Worm (Caenorhabditis elegans): ENCODE results near the gene C17H12.3.

- no peak for TF ChIP-seq lin-39 (tag; optimal IDR thresholded peaks at IDR 0.05)
- no peak for TF ChIP-seq egl-27 (tag; optimal IDR thresholded peaks at IDR 0.05)
- no peak for TF ChIP-seq aly-2 (tag; optimal IDR thresholded peaks at IDR 0.05)
- TF ChIP-seq unc-39 (tag; optimal IDR thresholded peaks at IDR 0.05) = no peak
- no peak for TF ChIP-seq nhr-48 (tag; optimal IDR thresholded peaks at IDR 0.05)
- TF ChIP-seq Y105C5A.15 (GFP tag; IDR thresholded peaks at IDR 0.05) = no peak
- TF ChIP-seq zip-2 (tag; optimal IDR thresholded peaks at IDR 0.05) = no peak
- no peak for TF ChIP-seq unc-62 (GFP tag; optimal IDR thresholded peaks at IDR 0.05 in 1 of 2)
- TF ChIP-seq unc-62 (tag; optimal IDR thresholded peaks at IDR 0.05) = no peak
- no peak for TF ChIP-seq mxl-3 (GFP tag; optimal IDR thresholded peaks at IDR 0.05)
- TF ChIP-seq nhr-76 (tag; optimal IDR thresholded peaks at IDR 0.05) = no peak
- no peak for TF ChIP-seq ama-1 (optimal IDR thresholded peaks at IDR 0.05)
- no peak for TF ChIP-seq daf-12 (tag; optimal IDR thresholded peaks at IDR 0.05)
Observed at ce11 chrIV:6834705-6835104, 39.3 kb upstream of the C17H12.3 start.
